Worm (Caenorhabditis elegans) whole organism, L3 larva: ENCODE data around the gene sru-29.

ENCODE experiments used
- R02D3.7 ChIP-seq: fragments of 150-350 bp; optimal IDR thresholded peaks from 2 replicates; lab custom pipeline; 2014; ENCODE audit warnings: missing biosample characterization, missing genetic modification characterization
- ZK546.5 ChIP-seq: sonication (generic microtip); optimal IDR thresholded peaks from 2 replicates; lab custom pipeline; 2017; ENCODE audit warnings: missing biosample characterization, missing genetic modification characterization
- ceh-28 ChIP-seq: fragments of 150-350 bp; optimal IDR thresholded peaks from 2 replicates; lab custom pipeline; 2014; ENCODE audit warnings: missing biosample characterization, missing genetic modification reagents, missing genetic modification characterization
- ceh-82 ChIP-seq: fragments of 150-350 bp; optimal IDR thresholded peaks from 2 replicates; lab custom pipeline; 2014; ENCODE audit warnings: missing biosample characterization, missing genetic modification characterization
- ceh-9 ChIP-seq: sonication (generic microtip); optimal IDR thresholded peaks from 2 replicates; lab custom pipeline; 2018; ENCODE audit warnings: missing biosample characterization, missing genetic modification characterization
- daf-12 ChIP-seq: fragments of 150-350 bp; optimal IDR thresholded peaks from 2 replicates; lab custom pipeline; 2014; ENCODE audit warnings: missing biosample characterization, missing genetic modification reagents, missing genetic modification characterization
- egl-5 ChIP-seq: fragments of 150-350 bp; optimal IDR thresholded peaks from 2 replicates; lab custom pipeline; 2017; ENCODE audit warnings: missing biosample characterization, missing genetic modification reagents, missing genetic modification characterization, inconsistent platforms
- elt-1 ChIP-seq: fragments of 150-350 bp; optimal IDR thresholded peaks from 2 replicates; lab custom pipeline; 2014; ENCODE audit warnings: missing biosample characterization, missing genetic modification characterization
- elt-2 ChIP-seq: sonication (generic microtip); optimal IDR thresholded peaks from 2 replicates; lab custom pipeline; 2016; ENCODE audit warnings: missing genetic modification reagents, mild to moderate bottlenecking, missing genetic modification characterization, missing compliant biosample characterization
- elt-3 ChIP-seq, 3 experiments: fragments of 150-350 bp in 1 of 3; sonication (generic microtip) in 2 of 3; optimal IDR thresholded peaks; 2 replicates in 2 of 3; 4 replicates in 1 of 3; lab custom pipeline; 2014 to 2017; ENCODE audit warnings: missing biosample characterization in 3 of 3, missing genetic modification characterization in 3 of 3
- eor-1 ChIP-seq, 2 experiments: fragments of 150-350 bp; optimal IDR thresholded peaks; 2 replicates each; lab custom pipeline; 2014 to 2018; ENCODE audit warnings: missing biosample characterization in 2 of 2, missing genetic modification characterization in 2 of 2
- fkh-10 ChIP-seq: sonication (generic microtip); optimal IDR thresholded peaks from 2 replicates; lab custom pipeline; 2017; ENCODE audit warnings: missing biosample characterization, missing genetic modification reagents, missing genetic modification characterization
- fkh-2 ChIP-seq: fragments of 150-350 bp; optimal IDR thresholded peaks from 2 replicates; lab custom pipeline; 2014; ENCODE audit warnings: missing biosample characterization, missing genetic modification reagents, missing genetic modification characterization
- fos-1 ChIP-seq: fragments of 150-350 bp; optimal IDR thresholded peaks from 2 replicates; lab custom pipeline; 2014; ENCODE audit warnings: missing biosample characterization, missing genetic modification characterization
- hmg-11 ChIP-seq: sonication (generic microtip); optimal IDR thresholded peaks from 2 replicates; lab custom pipeline; 2016; ENCODE audit warnings: missing genetic modification characterization, missing compliant biosample characterization
- lin-15B ChIP-seq: fragments of 150-350 bp; optimal IDR thresholded peaks from 2 replicates; lab custom pipeline; 2014; ENCODE audit warnings: missing biosample characterization, missing genetic modification characterization
- lin-39 ChIP-seq: fragments of 150-350 bp; optimal IDR thresholded peaks from 2 replicates; lab custom pipeline; 2018; ENCODE audit warnings: missing biosample characterization, missing genetic modification reagents, missing genetic modification characterization
- mdl-1 ChIP-seq: fragments of 150-350 bp; optimal IDR thresholded peaks from 2 replicates; lab custom pipeline; 2014; ENCODE audit warnings: missing biosample characterization, missing genetic modification characterization
- mml-1 ChIP-seq: fragments of 150-350 bp; sonication (generic microtip); optimal IDR thresholded peaks from 3 replicates; lab custom pipeline; 2014; ENCODE audit warnings: missing biosample characterization, missing genetic modification characterization
- nfya-1 ChIP-seq: sonication (generic microtip); optimal IDR thresholded peaks from 2 replicates; lab custom pipeline; 2017; ENCODE audit warnings: missing genetic modification characterization, mild to moderate bottlenecking, missing compliant biosample characterization, antibody characterized with exemption, moderate library complexity; ENCODE audit not compliant: insufficient read depth
- nhr-237 ChIP-seq: fragments of 150-350 bp; optimal IDR thresholded peaks from 2 replicates; lab custom pipeline; 2014; ENCODE audit warnings: missing biosample characterization, missing genetic modification characterization
- nhr-25 ChIP-seq: sonication (generic microtip); optimal IDR thresholded peaks from 2 replicates; lab custom pipeline; 2017; ENCODE audit warnings: missing biosample characterization, missing genetic modification characterization
- nhr-28 ChIP-seq: fragments of 150-350 bp; optimal IDR thresholded peaks from 2 replicates; lab custom pipeline; 2014; ENCODE audit warnings: missing biosample characterization, missing genetic modification characterization
- nhr-43 ChIP-seq: sonication (generic microtip); optimal IDR thresholded peaks from 2 replicates; lab custom pipeline; 2016; ENCODE audit warnings: mild to moderate bottlenecking, missing genetic modification characterization, missing compliant biosample characterization; ENCODE audit not compliant: poor library complexity, severe bottlenecking
- nhr-67 ChIP-seq: fragments of 150-350 bp; optimal IDR thresholded peaks from 2 replicates; lab custom pipeline; 2014; ENCODE audit warnings: missing biosample characterization, missing genetic modification characterization
- nhr-77 ChIP-seq: fragments of 150-350 bp; optimal IDR thresholded peaks from 2 replicates; lab custom pipeline; 2014; ENCODE audit warnings: missing biosample characterization, missing genetic modification characterization
- pha-4 ChIP-seq: fragments of 150-350 bp; optimal IDR thresholded peaks from 2 replicates; lab custom pipeline; 2014; ENCODE audit warnings: missing biosample characterization, missing genetic modification reagents, missing genetic modification characterization
- pqm-1 ChIP-seq: fragments of 150-350 bp; optimal IDR thresholded peaks from 2 replicates; lab custom pipeline; 2017; ENCODE audit warnings: missing biosample characterization, missing genetic modification characterization, inconsistent platforms
- sea-2 ChIP-seq: fragments of 150-350 bp; sonication (generic microtip); optimal IDR thresholded peaks from 4 replicates; lab custom pipeline; 2014; ENCODE audit warnings: missing biosample characterization, missing genetic modification reagents, missing genetic modification characterization
- skn-1 ChIP-seq: fragments of 150-350 bp; optimal IDR thresholded peaks from 2 replicates; lab custom pipeline; 2014; ENCODE audit warnings: missing biosample characterization, missing genetic modification characterization
- tbx-2 ChIP-seq: sonication (generic microtip); optimal IDR thresholded peaks from 2 replicates; lab custom pipeline; 2016; ENCODE audit warnings: mild to moderate bottlenecking, missing genetic modification characterization, missing compliant biosample characterization
- unc-39 ChIP-seq: sonication (generic microtip); optimal IDR thresholded peaks from 4 replicates; lab custom pipeline; 2017; ENCODE audit warnings: missing biosample characterization, missing genetic modification characterization
- unc-62 ChIP-seq: fragments of 150-350 bp; sonication (generic microtip); optimal IDR thresholded peaks from 4 replicates; lab custom pipeline; 2014; ENCODE audit warnings: missing biosample characterization, missing genetic modification reagents, missing genetic modification characterization
- ztf-11 ChIP-seq: fragments of 150-350 bp; optimal IDR thresholded peaks from 2 replicates; lab custom pipeline; 2014; ENCODE audit warnings: missing biosample characterization, missing genetic modification characterization
- ztf-4 ChIP-seq: fragments of 150-350 bp; optimal IDR thresholded peaks from 2 replicates; lab custom pipeline; 2014; ENCODE audit warnings: missing biosample characterization, missing genetic modification characterization

Gene sru-29

ce11 chrV:9811154-9811553 is at the start of gene sru-29:
Gene sru-29 (plus strand): TSS chrV:9811454.
- TF ChIP-seq daf-12 (tag; lab: Kevin White, UChicago) (no peak), ztf-11 (tag; lab: Kevin White, UChicago) (no peak), ceh-28 (tag; lab: Kevin White, UChicago) (no peak), eor-1 (tag; optimal IDR thresholded peaks at IDR 0.05; lab: Kevin White, UChicago) (no peak), R02D3.7 (tag; lab: Kevin White, UChicago) (no peak), elt-1 (tag; lab: Kevin White, UChicago) (no peak), mml-1 (tag; lab: Kevin White, UChicago) (no peak), nhr-43 (tag; lab: Kevin White, UChicago) (no peak), skn-1 (tag; lab: Kevin White, UChicago) (no peak), tbx-2 (tag; lab: Kevin White, UChicago) (no peak), lin-15B (tag; lab: Kevin White, UChicago) (no peak), ceh-82 (tag; lab: Kevin White, UChicago) (no peak), lin-39 (tag; lab: Kevin White, UChicago) (no peak), fkh-2 (tag; lab: Kevin White, UChicago) (no peak), fos-1 (tag; lab: Kevin White, UChicago) (no peak), egl-5 (tag; lab: Kevin White, UChicago) (no peak), sea-2 (no peak), nhr-77 (tag; lab: Kevin White, UChicago) (no peak), hmg-11 (tag; lab: Kevin White, UChicago) (no peak), nfya-1 (no peak)

- TF ChIP-seq eor-1 (tag; optimal IDR thresholded peaks at IDR 0.05; lab: Kevin White, UChicago) (no peak), unc-62 (GFP tag; lab: Kevin White, UChicago) (no peak), mdl-1 (no peak), ceh-82 (tag; lab: Kevin White, UChicago) (no peak), elt-2 (tag; lab: Kevin White, UChicago) (no peak), nhr-237 (tag; lab: Kevin White, UChicago) (no peak), nhr-67 (tag; lab: Kevin White, UChicago) (no peak), nhr-77 (tag; lab: Kevin White, UChicago) (no peak), ceh-9 (tag; lab: Kevin White, UChicago) (no peak)
- TF ChIP-seq, all 47 proteins: peak for 0
Observed at ce11 chrV:9763759-9764158, 47.5 kb upstream of the sru-29 start.

ce11 chrV:9764552-9764951 is 46.7 kb upstream of the sru-29 start:
- no peak for TF ChIP-seq elt-3 (tag; optimal IDR thresholded peaks at IDR 0.05; lab: Kevin White, UChicago)
- TF ChIP-seq nhr-67 (tag; lab: Kevin White, UChicago): no peak
- no peak for TF ChIP-seq ztf-4 (tag; lab: Kevin White, UChicago)
- no peak for TF ChIP-seq unc-39 (tag; lab: Kevin White, UChicago)
- no peak for TF ChIP-seq lin-39 (tag; lab: Kevin White, UChicago)
- TF ChIP-seq pqm-1 (tag; lab: Kevin White, UChicago): no peak
- no peak for TF ChIP-seq nhr-25 (tag; lab: Kevin White, UChicago)
- no peak for TF ChIP-seq pha-4
- TF ChIP-seq nhr-28 (tag; lab: Kevin White, UChicago): no peak
- no peak for TF ChIP-seq mdl-1
- TF ChIP-seq fkh-10 (GFP tag; lab: Kevin White, UChicago): no peak
- TF ChIP-seq, all 47 proteins: peak for 0

ce11 chrV:9765622-9766021 is 45.6 kb upstream of the sru-29 start:
- TF ChIP-seq unc-62 (GFP tag; lab: Kevin White, UChicago) (no peak), fkh-10 (GFP tag; lab: Kevin White, UChicago) (peak; percentile 99), mdl-1 (no peak), nfya-1 (peak; percentile 64), unc-39 (tag; lab: Kevin White, UChicago) (no peak)

DNA sequence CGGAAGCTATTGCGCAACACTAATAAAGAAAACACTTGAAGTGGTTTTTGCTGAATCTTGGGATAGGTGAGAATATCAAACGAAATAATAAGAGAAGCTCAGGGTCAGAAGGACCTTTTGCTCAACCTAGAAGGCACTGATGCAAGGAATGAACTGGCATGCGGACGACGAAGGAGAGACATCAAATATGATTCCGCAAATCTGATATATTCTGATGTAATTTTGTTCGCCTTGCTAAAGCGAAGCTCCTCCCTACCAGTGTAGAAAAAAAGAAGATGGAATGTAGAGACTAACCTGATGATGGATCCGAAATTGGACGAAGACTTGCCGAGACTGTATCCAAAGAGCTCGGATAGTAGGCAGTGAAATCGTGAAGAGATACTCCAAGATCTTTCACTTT is 43.3 kb upstream of the sru-29 start:
- no peak for TF ChIP-seq ZK546.5
- TF ChIP-seq fkh-10 (GFP tag; lab: Kevin White, UChicago): peak; percentile 24
